Fruit fly (Drosophila melanogaster) whole organism, embryonic: ENCODE data around the gene CG34427.

Experiments used
- Bdp1 ChIP-seq: fragments of 200-800 bp; sonication (Bioruptor generic); optimal IDR thresholded peaks from 3 replicates; lab custom pipeline; 2016; ENCODE audit warnings: missing biosample characterization, missing genetic modification characterization
- Bgb ChIP-seq: fragments of 200-800 bp; sonication (Bioruptor generic); IDR thresholded peaks from 2 replicates; pipeline ENCODE4 v1.3.6; 2022; ENCODE audit warnings: missing biosample characterization, missing genetic modification characterization; ENCODE audit not compliant: partially characterized antibody
- BtbVII ChIP-seq: fragments of 200-800 bp; sonication (Bioruptor generic); optimal IDR thresholded peaks from 3 replicates; lab custom pipeline; 2017; ENCODE audit warnings: missing biosample characterization, mild to moderate bottlenecking, missing genetic modification characterization
- CG10267 ChIP-seq: fragments of 200-800 bp; sonication (Bioruptor generic); optimal IDR thresholded peaks from 2 replicates; lab custom pipeline; 2018; ENCODE audit warnings: missing biosample characterization, mild to moderate bottlenecking, missing genetic modification characterization, moderate library complexity
- CG11247 ChIP-seq: fragments of 200-800 bp; sonication (Bioruptor generic); IDR thresholded peaks from 2 replicates; pipeline ENCODE4 v1.3.6; 2022; ENCODE audit warnings: missing biosample characterization, missing genetic modification characterization
- CG12299 ChIP-seq: fragments of 200-800 bp; sonication (Bioruptor generic); optimal IDR thresholded peaks from 2 replicates; lab custom pipeline; 2018; ENCODE audit warnings: missing biosample characterization, mild to moderate bottlenecking, missing genetic modification characterization
- CG12769 ChIP-seq: fragments of 200-800 bp; sonication (Bioruptor generic); optimal IDR thresholded peaks from 2 replicates; lab custom pipeline; 2019; ENCODE audit warnings: missing biosample characterization, mild to moderate bottlenecking, missing genetic modification characterization, moderate library complexity
- CG13123 ChIP-seq: fragments of 200-800 bp; sonication (Bioruptor generic); optimal IDR thresholded peaks from 2 replicates; lab custom pipeline; 2016; ENCODE audit warnings: missing biosample characterization, missing genetic modification characterization
- CG13287 ChIP-seq: fragments of 200-800 bp; sonication (Bioruptor generic); IDR thresholded peaks from 2 replicates; pipeline ENCODE4 v1.3.6; 2022; ENCODE audit warnings: missing biosample characterization, missing genetic modification characterization; ENCODE audit not compliant: partially characterized antibody
- CG13296 ChIP-seq: fragments of 200-800 bp; sonication (Bioruptor generic); optimal IDR thresholded peaks from 3 replicates; lab custom pipeline; 2018; ENCODE audit warnings: missing biosample characterization, mild to moderate bottlenecking, missing genetic modification characterization
- CG15073 ChIP-seq: fragments of 200-800 bp; sonication (Bioruptor generic); optimal IDR thresholded peaks from 2 replicates; lab custom pipeline; 2016; ENCODE audit warnings: missing biosample characterization, missing genetic modification characterization
- CG16815 ChIP-seq: fragments of 200-800 bp; sonication (Bioruptor generic); optimal IDR thresholded peaks from 3 replicates; lab custom pipeline; 2017; ENCODE audit warnings: missing biosample characterization, mild to moderate bottlenecking, missing genetic modification characterization
- CG17912 ChIP-seq: fragments of 200-800 bp; sonication (Bioruptor generic); optimal IDR thresholded peaks from 2 replicates; lab custom pipeline; 2018; ENCODE audit warnings: missing biosample characterization, mild to moderate bottlenecking, missing genetic modification characterization
- CG18262 ChIP-seq: fragments of 200-800 bp; optimal IDR thresholded peaks from 3 replicates; lab custom pipeline; 2019; ENCODE audit warnings: missing biosample characterization, mild to moderate bottlenecking, missing genetic modification characterization, moderate library complexity
- CG31388 ChIP-seq: fragments of 200-800 bp; sonication (Bioruptor generic); optimal IDR thresholded peaks from 2 replicates; lab custom pipeline; 2016; ENCODE audit warnings: missing biosample characterization, missing genetic modification characterization
- CG34376 ChIP-seq: fragments of 200-800 bp; sonication (Bioruptor generic); optimal IDR thresholded peaks from 2 replicates; lab custom pipeline; 2018; ENCODE audit warnings: missing biosample characterization, mild to moderate bottlenecking, missing genetic modification characterization
- CG3726 ChIP-seq: fragments of 200-800 bp; sonication (Bioruptor generic); IDR thresholded peaks from 3 replicates; pipeline ENCODE4, ENCODE4 v1.3.6; 2022; ENCODE audit warnings: missing biosample characterization, missing genetic modification characterization
- CG5953 ChIP-seq: fragments of 200-800 bp; sonication (Bioruptor generic); IDR thresholded peaks from 2 replicates; pipeline ENCODE4 v1.3.6; 2022; ENCODE audit warnings: missing biosample characterization, missing genetic modification characterization
- CG6689 ChIP-seq: fragments of 200-800 bp; sonication (Bioruptor generic); IDR thresholded peaks from 2 replicates; pipeline ENCODE4 v1.3.6; 2022; ENCODE audit warnings: missing biosample characterization, missing genetic modification characterization
- CG8765 ChIP-seq: fragments of 200-800 bp; sonication (Bioruptor generic); IDR thresholded peaks from 2 replicates; pipeline ENCODE4 v1.3.6; 2022; ENCODE audit warnings: missing biosample characterization, missing genetic modification characterization
- Camta ChIP-seq: fragments of 200-800 bp; sonication (Bioruptor generic); optimal IDR thresholded peaks from 2 replicates; lab custom pipeline; 2016; ENCODE audit warnings: missing biosample characterization, missing genetic modification characterization
- D19A ChIP-seq: fragments of 200-800 bp; optimal IDR thresholded peaks from 3 replicates; lab custom pipeline; 2019; ENCODE audit warnings: missing biosample characterization, mild to moderate bottlenecking, missing genetic modification characterization, moderate library complexity
- Deaf1 ChIP-seq: fragments of 200-800 bp; optimal IDR thresholded peaks from 3 replicates; lab custom pipeline; 2019; ENCODE audit warnings: missing biosample characterization, mild to moderate bottlenecking, missing genetic modification characterization, moderate library complexity
- Dip2 ChIP-seq: fragments of 200-800 bp; sonication (Bioruptor generic); IDR thresholded peaks from 2 replicates; pipeline ENCODE4 v1.3.6; 2022; ENCODE audit warnings: missing biosample characterization, missing genetic modification characterization
- Dref ChIP-seq: fragments of 200-800 bp; sonication (Bioruptor generic); IDR thresholded peaks from 2 replicates; pipeline ENCODE4 v1.3.6; 2022; ENCODE audit warnings: missing biosample characterization, missing genetic modification characterization
- E2f1 ChIP-seq: fragments of 200-800 bp; sonication (Bioruptor generic); IDR thresholded peaks from 2 replicates; pipeline ENCODE4 v1.3.6; 2022; ENCODE audit warnings: missing biosample characterization, missing genetic modification characterization
- E2f2 ChIP-seq: fragments of 200-800 bp; sonication (Bioruptor generic); IDR thresholded peaks from 2 replicates; pipeline ENCODE4 v1.3.6; 2022; ENCODE audit warnings: missing biosample characterization, missing genetic modification characterization
- Elba2 ChIP-seq: fragments of 200-800 bp; sonication (Bioruptor generic); optimal IDR thresholded peaks from 3 replicates; lab custom pipeline; 2016; ENCODE audit warnings: missing biosample characterization, missing genetic modification characterization
- Ets97D ChIP-seq: fragments of 200-800 bp; sonication (Bioruptor generic); optimal IDR thresholded peaks from 3 replicates; lab custom pipeline; 2016; ENCODE audit warnings: missing biosample characterization, missing genetic modification characterization
- GATAe ChIP-seq: fragments of 200-800 bp; sonication (Bioruptor generic); conservative IDR thresholded peaks from 2 replicates; pipeline ENCODE4 v1.3.6; 2022; ENCODE audit warnings: missing biosample characterization, missing genetic modification characterization
- HLH4C ChIP-seq: fragments of 200-800 bp; sonication (Bioruptor generic); IDR thresholded peaks from 3 replicates; pipeline ENCODE4 v1.3.6; 2022; ENCODE audit warnings: missing biosample characterization, missing genetic modification characterization; ENCODE audit not compliant: partially characterized antibody
- HLH54F ChIP-seq: fragments of 200-800 bp; sonication (Bioruptor generic); optimal IDR thresholded peaks from 3 replicates; lab custom pipeline; 2016; ENCODE audit warnings: missing biosample characterization, missing genetic modification characterization
- HmgD ChIP-seq: fragments of 200-800 bp; sonication (Bioruptor generic); optimal IDR thresholded peaks from 3 replicates; lab custom pipeline; 2016; ENCODE audit warnings: missing biosample characterization, missing genetic modification characterization
- Kr ChIP-seq: fragments of 200-800 bp; sonication (Bioruptor generic); optimal IDR thresholded peaks from 2 replicates; lab custom pipeline; 2017; ENCODE audit warnings: missing biosample characterization, mild to moderate bottlenecking, missing genetic modification characterization
- Neu2 ChIP-seq: fragments of 200-800 bp; sonication (Bioruptor generic); optimal IDR thresholded peaks from 3 replicates; lab custom pipeline; 2016; ENCODE audit warnings: missing biosample characterization, missing genetic modification characterization, borderline replicate concordance
- Rx ChIP-seq: fragments of 200-800 bp; sonication (Bioruptor generic); IDR thresholded peaks from 2 replicates; pipeline ENCODE4 v1.3.6; 2022; ENCODE audit warnings: missing biosample characterization, missing genetic modification characterization
- Six4 ChIP-seq: fragments of 200-800 bp; sonication (Bioruptor generic); optimal IDR thresholded peaks from 2 replicates; lab custom pipeline; 2016; ENCODE audit warnings: missing biosample characterization, missing genetic modification characterization
- Stat92E ChIP-seq, 3 experiments: fragments of >200 bp in 2 of 3; fragments of 200-800 bp in 1 of 3; sonication (Bioruptor generic) in 1 of 3; optimal IDR thresholded peaks; 2 replicates each; lab custom pipeline; 2017 to 2019; ENCODE audit warnings: missing biosample characterization in 3 of 3, missing genetic modification characterization in 3 of 3, mild to moderate bottlenecking in 1 of 3, moderate library complexity in 1 of 3
- Xbp1 ChIP-seq: fragments of 200-800 bp; sonication (Bioruptor generic); optimal IDR thresholded peaks from 3 replicates; lab custom pipeline; 2016; ENCODE audit warnings: missing biosample characterization, mild to moderate bottlenecking, missing genetic modification characterization
- br ChIP-seq: fragments of >200 bp; optimal IDR thresholded peaks from 2 replicates; lab custom pipeline; 2017
- dmrt99B ChIP-seq: fragments of 200-800 bp; sonication (Bioruptor generic); optimal IDR thresholded peaks from 2 replicates; lab custom pipeline; 2018; ENCODE audit warnings: missing biosample characterization, mild to moderate bottlenecking, missing genetic modification characterization, moderate library complexity
- dysf ChIP-seq: fragments of 200-800 bp; sonication (Bioruptor generic); IDR thresholded peaks from 3 replicates; pipeline ENCODE4 v1.3.6; 2022; ENCODE audit warnings: missing biosample characterization, missing genetic modification characterization
- jigr1 ChIP-seq: fragments of 200-800 bp; sonication (Bioruptor generic); IDR thresholded peaks from 3 replicates; pipeline ENCODE4 v1.3.6; 2022; ENCODE audit warnings: missing biosample characterization, missing genetic modification characterization
- nom ChIP-seq: fragments of 200-800 bp; sonication (Bioruptor generic); optimal IDR thresholded peaks from 2 replicates; lab custom pipeline; 2017; ENCODE audit warnings: missing biosample characterization, missing genetic modification characterization, mild to moderate bottlenecking, moderate library complexity, missing genetic modification reagents
- pan ChIP-seq, 4 experiments: fragments of >200 bp in 3 of 4; fragments of 200-800 bp in 1 of 4; sonication (Bioruptor generic) in 1 of 4; optimal IDR thresholded peaks in 3 of 4; IDR thresholded peaks in 1 of 4; 2 replicates each; pipeline versions ENCODE4 v1.3.6 to Lab custom; 2017 to 2022; ENCODE audit warnings: missing biosample characterization in 2 of 4, missing genetic modification characterization in 2 of 4, mixed read lengths in 1 of 4
- pho ChIP-seq: fragments of 200-800 bp; sonication (Bioruptor generic); optimal IDR thresholded peaks from 2 replicates; lab custom pipeline; 2016; ENCODE audit warnings: missing biosample characterization, missing genetic modification characterization
- ro ChIP-seq: fragments of 200-800 bp; sonication (Bioruptor generic); IDR thresholded peaks from 2 replicates; pipeline ENCODE4 v1.3.6; 2022; ENCODE audit warnings: missing biosample characterization, missing genetic modification characterization
- sug ChIP-seq: fragments of 200-800 bp; optimal IDR thresholded peaks from 2 replicates; lab custom pipeline; 2019; ENCODE audit warnings: missing biosample characterization, mild to moderate bottlenecking, missing genetic modification characterization, moderate library complexity
- tgo ChIP-seq: fragments of 200-800 bp; sonication (Bioruptor generic); IDR thresholded peaks from 3 replicates; pipeline ENCODE4 v1.3.6; 2022; ENCODE audit warnings: missing biosample characterization, missing genetic modification characterization
- zfh1 ChIP-seq: fragments of 200-800 bp; sonication (Bioruptor generic); IDR thresholded peaks from 3 replicates; pipeline ENCODE4 v1.3.6; 2022; ENCODE audit warnings: missing biosample characterization, missing genetic modification characterization

CG34427 gene

DNA sequence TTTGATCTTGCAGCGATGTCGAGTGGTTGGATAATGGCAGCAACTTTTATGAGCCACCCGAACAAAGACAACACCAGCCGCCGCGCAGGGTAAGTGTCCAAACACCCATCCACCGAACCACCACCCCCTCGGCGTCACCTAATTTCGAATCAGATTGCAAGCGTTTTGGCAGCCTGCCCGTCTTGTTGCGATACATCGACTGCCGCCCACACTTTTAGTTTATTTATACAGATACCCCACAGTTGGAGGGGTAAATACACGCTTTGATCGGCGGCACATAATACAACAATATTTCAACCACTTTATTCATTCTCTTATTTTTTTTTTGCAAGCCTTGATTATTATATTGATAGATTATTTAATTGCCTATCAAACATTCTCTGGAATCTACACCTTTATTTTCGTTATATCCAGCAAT is 41.5 kb upstream of the CG34427 start (continued):
- TF ChIP-seq Bdp1 (GFP tag; lab: Kevin White, UChicago) (peak; percentile 23), CG11247 (GFP tag; lab: Robert Waterston, UW) (peak; percentile 49), E2f1 (GFP tag; lab: Robert Waterston, UW) (peak; percentile 32; the same call in 1 of the 2 replicates), D19A (peak; percentile 3), E2f2 (GFP tag; lab: Robert Waterston, UW) (peak; percentile 38; the same call in 1 of the 2 replicates), tgo (GFP tag; lab: Robert Waterston, UW) (peak; percentile 36; the same call in 1 of the 3 replicates), pan (optimal IDR thresholded peaks at IDR 0.05; lab: Kevin White, UChicago) (no peak), pan (GFP tag; optimal IDR thresholded peaks at IDR 0.05 in 1 of 2, IDR thresholded peaks at IDR 0.05 in 1 of 2) (peak in 1 of 2 experiments; percentile 80), CG17912 (GFP tag; lab: Kevin White, UChicago) (no peak), br (lab: Kevin White, UChicago) (no peak), pho (GFP tag; lab: Kevin White, UChicago) (peak; percentile 32), ro (no peak), HLH54F (peak; percentile 4), HLH4C (GFP tag; lab: Robert Waterston, UW) (0 out of 3 replicates have a peak, but pooled peaks have one; percentile 37), dysf (GFP tag; lab: Robert Waterston, UW) (peak; percentile 75), CG13287 (GFP tag; lab: Robert Waterston, UW) (peak; percentile 56)

DNA sequence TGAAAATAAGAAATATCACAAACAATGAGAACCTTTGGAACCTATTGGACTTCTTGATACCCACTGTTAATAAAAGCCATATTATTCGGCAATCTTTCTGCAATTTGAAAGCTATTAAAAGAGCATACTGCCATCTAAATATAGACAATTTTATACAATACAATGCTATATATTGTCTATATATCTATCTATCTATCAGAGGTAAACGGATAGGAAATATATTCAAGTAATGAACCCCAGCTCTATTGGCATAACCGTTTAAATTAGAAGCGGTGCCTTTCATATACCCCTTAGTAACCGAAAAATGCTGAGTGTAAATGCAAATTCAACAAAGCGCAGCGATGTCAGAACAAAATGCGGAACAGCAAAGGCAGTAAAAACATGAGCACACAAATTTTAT is 40.8 kb upstream of the CG34427 start:
- TF ChIP-seq CG34376: no peak
- TF ChIP-seq nom (GFP tag; lab: Kevin White, UChicago): no peak
- no peak for TF ChIP-seq CG5953 (GFP tag; lab: Robert Waterston, UW)
- no peak for TF ChIP-seq Six4 (GFP tag; lab: Kevin White, UChicago)
- TF ChIP-seq HmgD: no peak
- TF ChIP-seq CG6689 (GFP tag; lab: Robert Waterston, UW): no peak
- TF ChIP-seq Dip2 (GFP tag; lab: Robert Waterston, UW): no peak
- no peak for TF ChIP-seq BtbVII (GFP tag; lab: Kevin White, UChicago)
- TF ChIP-seq Xbp1 (GFP tag; lab: Kevin White, UChicago): no peak
- TF ChIP-seq Stat92E (GFP tag; optimal IDR thresholded peaks at IDR 0.05; lab: Kevin White, UChicago): no peak
- no peak for TF ChIP-seq CG10267
- TF ChIP-seq CG12769: no peak
- no peak for TF ChIP-seq E2f1 (GFP tag; lab: Robert Waterston, UW)
- no peak for TF ChIP-seq dmrt99B (tag; lab: Kevin White, UChicago)
- TF ChIP-seq CG13296 (GFP tag; lab: Kevin White, UChicago): no peak
- no peak for TF ChIP-seq Dref (GFP tag; lab: Robert Waterston, UW)
- no peak for TF ChIP-seq sug
- no peak for TF ChIP-seq CG31388 (GFP tag; lab: Kevin White, UChicago)
- no peak for TF ChIP-seq Deaf1 (tag; lab: Kevin White, UChicago)
- TF ChIP-seq, all 482 proteins: peak for 0

- TF ChIP-seq CG15073 (GFP tag; lab: Kevin White, UChicago) (no peak), CG12299 (tag; lab: Kevin White, UChicago) (no peak), zfh1 (GFP tag; lab: Robert Waterston, UW) (peak; percentile 74), Neu2 (no peak), GATAe (GFP tag; lab: Robert Waterston, UW) (no peak), jigr1 (GFP tag; lab: Robert Waterston, UW) (peak; percentile 5; the same call in 1 of the 3 replicates), CG16815 (GFP tag; lab: Kevin White, UChicago) (no peak), Bgb (GFP tag; lab: Robert Waterston, UW) (no peak), Elba2 (GFP tag; lab: Kevin White, UChicago) (no peak), CG13123 (GFP tag; lab: Kevin White, UChicago) (no peak), Rx (GFP tag; lab: Robert Waterston, UW) (peak; percentile 67), Ets97D (GFP tag; lab: Kevin White, UChicago) (no peak), Camta (GFP tag; lab: Kevin White, UChicago) (no peak), CG3726 (GFP tag; lab: Robert Waterston, UW) (peak; percentile 7; the same call in 1 of the 3 replicates), CG8765 (peak; percentile 18; the same call in 1 of the 2 replicates), Kr (GFP tag; lab: Kevin White, UChicago) (no peak), CG18262 (tag; lab: Kevin White, UChicago) (no peak)
Measured at dm6 chr3L:8765493-8765892, 39.1 kb upstream of the CG34427 start.
